Worm (Caenorhabditis elegans) whole organism, L4/young adult: Measurements from ENCODE around the gene F13H8.6.
A peak's percentile ranks its signal among the peaks of the same experiment; 100 is the strongest.

Experiments
- W03F9.2 ChIP-seq: fragments of 150-350 bp; optimal IDR thresholded peaks from 2 replicates; lab custom pipeline; 2014; ENCODE audit warnings: missing biosample characterization, missing genetic modification characterization
- dao-5 ChIP-seq: sonication (generic microtip); optimal IDR thresholded peaks from 2 replicates; lab custom pipeline; 2016; ENCODE audit warnings: missing genotype, missing genetic modification characterization, moderate library complexity, missing compliant biosample characterization
- him-1 ChIP-seq: sonication (generic microtip); optimal IDR thresholded peaks from 2 replicates; lab custom pipeline; 2016; ENCODE audit warnings: missing genotype, missing genetic modification reagents, missing genetic modification characterization, missing compliant biosample characterization

F13H8.6 gene

DNA sequence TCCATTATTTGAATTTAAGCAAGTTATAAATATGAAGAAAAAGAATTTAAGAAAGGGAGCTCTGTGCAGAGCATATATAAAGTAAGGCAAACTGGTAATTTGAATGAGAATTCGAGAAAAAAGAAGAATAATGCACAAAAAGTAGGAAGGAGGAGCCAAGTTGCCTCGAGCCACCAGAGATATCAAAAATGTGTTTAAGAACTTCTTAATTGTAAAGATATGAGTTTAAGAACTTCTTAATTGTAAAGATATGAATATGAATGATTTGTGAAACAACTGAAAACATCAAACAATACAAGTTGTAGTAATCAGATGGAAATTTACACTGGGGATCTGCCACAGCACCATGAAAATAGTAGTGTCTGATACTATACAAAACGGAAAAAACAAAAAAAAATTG is at the start of gene F13H8.6:
Gene F13H8.6 (minus strand): TSS at position 101 of the 400 bp plus-strand sequence.
- no peak for TF ChIP-seq dao-5 (tag; lab: Kevin White, UChicago)
- TF ChIP-seq him-1 (tag; lab: Kevin White, UChicago) = no peak
- no peak for TF ChIP-seq W03F9.2 (tag; lab: Kevin White, UChicago)

DNA sequence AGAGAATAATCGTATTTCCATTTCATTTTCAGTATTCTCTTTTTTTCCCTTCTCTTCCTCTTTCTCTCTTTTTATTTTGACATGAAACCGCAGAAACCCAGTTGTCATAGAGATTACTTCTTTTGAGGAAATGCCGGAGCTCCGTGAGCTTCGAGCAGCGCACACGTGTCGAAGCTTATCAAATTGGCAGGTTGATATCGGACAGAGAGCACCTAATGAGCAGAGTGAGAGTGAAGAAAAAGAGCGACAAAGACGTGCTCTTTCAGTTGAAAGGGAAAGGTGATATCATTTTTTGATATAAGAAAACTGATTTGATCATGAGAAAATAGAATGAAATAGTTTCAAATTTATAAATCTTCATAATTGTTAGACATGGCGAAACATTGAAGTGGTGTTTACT is 48.6 kb upstream of the F13H8.6 start, which contains the start of gene C32D5.14:
Gene C32D5.14 (plus strand): TSS at position 131 of the 400 bp plus-strand sequence.
- no peak for TF ChIP-seq dao-5 (tag; lab: Kevin White, UChicago)
- no peak for TF ChIP-seq him-1 (tag; lab: Kevin White, UChicago)
- no peak for TF ChIP-seq W03F9.2 (tag; lab: Kevin White, UChicago)

DNA sequence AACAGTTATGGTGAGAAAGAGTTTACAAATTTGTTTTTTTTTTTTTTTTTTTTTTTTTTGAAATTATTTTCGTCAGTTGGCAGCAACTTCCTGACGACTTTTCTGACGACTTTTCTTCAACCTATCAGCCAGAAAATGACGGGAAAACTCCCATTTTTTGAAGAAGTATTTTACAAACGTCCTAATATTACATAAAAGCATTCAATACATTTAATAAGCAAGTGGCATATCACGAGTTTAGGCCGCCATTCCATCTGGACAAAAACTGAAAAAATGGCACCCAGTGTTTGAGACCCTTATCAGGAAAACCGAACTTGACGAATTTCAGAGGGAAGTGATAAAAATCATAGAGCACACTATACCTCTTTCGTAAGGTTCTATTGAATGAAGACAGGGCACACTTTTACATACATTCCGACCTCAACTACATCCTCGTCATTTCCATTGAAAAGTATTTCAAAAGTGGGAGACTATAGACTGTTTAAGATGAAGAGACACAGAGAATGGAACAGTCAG is 48.0 kb upstream of the F13H8.6 start:
- TF ChIP-seq W03F9.2 (tag; lab: Kevin White, UChicago) (no peak), dao-5 (tag; lab: Kevin White, UChicago) (no peak)

ce11 chrII:6333887-6334286 is 47.1 kb upstream of the F13H8.6 start, which contains the start of gene ttc-39B:
TSS of gene ttc-39B (minus strand) at chrII:6333987.
- TF ChIP-seq dao-5 (tag; lab: Kevin White, UChicago) (no peak), W03F9.2 (tag; lab: Kevin White, UChicago) (no peak), him-1 (tag; lab: Kevin White, UChicago) (no peak)

DNA sequence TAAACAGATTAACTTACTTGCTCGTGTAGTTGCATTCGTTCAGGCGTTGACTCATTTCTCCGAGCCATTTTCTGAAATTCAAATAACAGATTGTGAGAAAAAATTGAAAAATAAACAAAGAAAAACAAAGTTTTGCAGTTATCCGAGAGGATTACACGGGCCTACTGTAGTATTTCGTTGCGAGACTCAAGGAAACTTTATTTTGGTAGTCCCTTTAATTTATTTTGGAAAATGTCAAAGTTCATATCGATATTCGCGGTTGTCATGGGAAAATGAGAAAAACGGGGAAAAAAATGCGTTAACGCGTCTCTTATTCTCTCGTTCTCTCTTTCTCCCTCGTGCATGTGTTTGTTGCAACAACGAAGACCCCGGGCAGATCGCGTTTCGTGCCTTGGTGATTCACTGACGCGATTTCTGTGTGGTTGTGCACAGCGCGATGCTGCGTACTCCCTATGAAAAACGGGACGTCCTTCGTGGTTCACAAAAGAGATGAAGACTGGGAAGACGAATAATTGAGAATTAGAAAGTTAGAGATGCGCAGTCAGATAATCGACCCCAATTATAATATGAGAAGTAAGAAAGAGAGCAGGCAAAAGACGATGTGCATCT is 44.6 kb upstream of the F13H8.6 start, which contains the start of gene set-4:
Gene set-4 (minus strand): TSS at position 120 of the 609 bp plus-strand sequence.
- TF ChIP-seq him-1 (tag; lab: Kevin White, UChicago) = peak; percentile 78
- TF ChIP-seq dao-5 (tag; lab: Kevin White, UChicago) = no peak
- peak; percentile 51 for TF ChIP-seq W03F9.2 (tag; lab: Kevin White, UChicago)

- TF ChIP-seq dao-5 (tag; lab: Kevin White, UChicago) = no peak
- no peak for TF ChIP-seq him-1 (tag; lab: Kevin White, UChicago)
- TF ChIP-seq W03F9.2 (tag; lab: Kevin White, UChicago) = no peak
Measured at ce11 chrII:6328672-6329071, 41.9 kb upstream of the F13H8.6 start.

DNA sequence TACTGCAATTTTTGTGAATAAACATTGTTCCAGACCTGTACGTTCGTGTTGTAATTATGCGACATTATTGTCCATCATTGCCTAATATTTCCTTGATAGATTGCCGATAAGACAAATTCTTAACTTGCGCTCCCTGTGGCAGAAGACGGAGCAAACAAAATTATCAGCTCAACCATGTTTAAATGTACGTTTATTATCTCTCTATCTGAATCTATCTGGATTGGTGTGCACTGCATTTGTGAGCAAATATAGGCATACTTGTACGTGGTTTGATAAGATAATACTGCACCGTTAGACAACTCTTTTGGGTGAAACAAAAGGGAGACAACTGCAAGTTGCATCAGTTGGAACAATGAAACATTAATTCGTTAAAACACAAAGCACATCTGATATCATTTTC is 40.6 kb upstream of the F13H8.6 start:
- no peak for TF ChIP-seq W03F9.2 (tag; lab: Kevin White, UChicago)

ce11 chrII:6324086-6324485 is 37.3 kb upstream of the F13H8.6 start, which contains the start of gene sma-6:
TSS of gene sma-6 (plus strand) at chrII:6324484.
- TF ChIP-seq him-1 (tag; lab: Kevin White, UChicago) (no peak), dao-5 (tag; lab: Kevin White, UChicago) (no peak), W03F9.2 (tag; lab: Kevin White, UChicago) (no peak)

ce11 chrII:6322979-6323378 is 36.2 kb upstream of the F13H8.6 start, which contains the start of gene C32D5.4:
TSS of gene C32D5.4 (minus strand) at chrII:6323079.
- TF ChIP-seq dao-5 (tag; lab: Kevin White, UChicago) = no peak
- no peak for TF ChIP-seq W03F9.2 (tag; lab: Kevin White, UChicago)
- no peak for TF ChIP-seq him-1 (tag; lab: Kevin White, UChicago)

DNA sequence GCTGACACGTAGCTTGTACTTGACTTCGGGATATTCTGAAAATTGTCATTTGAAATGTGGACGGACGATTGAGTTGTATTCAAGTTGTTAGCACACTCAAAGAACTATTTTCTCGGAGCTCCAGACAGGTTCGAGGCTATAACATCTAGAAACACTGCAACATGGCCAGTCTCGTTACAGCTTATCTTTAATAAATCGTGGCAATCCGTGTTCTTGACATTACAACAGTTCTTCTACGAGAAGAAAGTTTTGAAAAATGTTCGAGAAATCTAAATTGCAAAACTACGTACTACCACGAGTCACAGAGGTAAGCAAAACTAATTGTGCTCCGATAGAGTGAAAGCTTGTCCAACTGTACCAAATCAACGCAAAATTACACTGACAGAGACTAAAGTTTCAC is 35.3 kb upstream of the F13H8.6 start:
- no peak for TF ChIP-seq W03F9.2 (tag; lab: Kevin White, UChicago)
- no peak for TF ChIP-seq dao-5 (tag; lab: Kevin White, UChicago)
- TF ChIP-seq him-1 (tag; lab: Kevin White, UChicago) = no peak

DNA sequence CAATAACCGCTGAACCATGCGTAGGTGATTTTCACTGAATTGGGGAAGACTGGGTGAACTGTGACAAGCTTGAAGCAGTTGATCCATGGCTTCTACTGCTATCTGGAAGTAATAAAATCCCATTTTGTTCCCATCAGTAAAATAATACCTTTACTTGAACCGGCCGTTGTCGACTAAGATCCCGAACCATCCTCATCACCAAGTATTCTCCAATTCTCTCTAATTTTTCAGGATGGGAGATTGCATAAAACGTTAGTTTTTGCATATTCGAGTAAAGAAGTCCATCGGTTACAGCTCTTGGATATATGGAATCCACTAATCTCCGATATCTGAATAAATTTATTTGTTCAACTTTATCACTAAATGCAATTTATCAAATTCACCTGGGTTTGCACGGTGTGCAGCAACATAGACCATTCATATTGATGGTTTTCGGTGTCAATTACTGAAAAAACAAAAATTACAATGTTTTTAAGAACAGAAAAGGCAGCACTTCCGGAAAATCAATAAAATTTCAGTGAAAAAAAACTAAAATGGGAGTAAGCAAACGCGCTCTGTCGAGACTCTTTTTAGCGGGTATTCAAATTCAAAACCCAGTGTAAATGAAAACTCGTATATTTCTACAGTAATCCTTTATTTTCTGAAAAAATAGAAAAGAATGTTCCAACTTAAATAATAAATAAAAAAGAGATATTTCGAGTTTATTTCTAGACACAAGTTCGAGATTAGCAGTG is 34.1 kb upstream of the F13H8.6 start, which contains the start of gene efr-3:
Gene efr-3 (minus strand): TSS at position 505 of the 734 bp plus-strand sequence.
- TF ChIP-seq him-1 (tag; lab: Kevin White, UChicago) (no peak), W03F9.2 (tag; lab: Kevin White, UChicago) (peak; percentile 38), dao-5 (tag; lab: Kevin White, UChicago) (no peak)

ce11 chrII:6311888-6312287 is 25.1 kb upstream of the F13H8.6 start:
- TF ChIP-seq dao-5 (tag; lab: Kevin White, UChicago) = no peak

DNA sequence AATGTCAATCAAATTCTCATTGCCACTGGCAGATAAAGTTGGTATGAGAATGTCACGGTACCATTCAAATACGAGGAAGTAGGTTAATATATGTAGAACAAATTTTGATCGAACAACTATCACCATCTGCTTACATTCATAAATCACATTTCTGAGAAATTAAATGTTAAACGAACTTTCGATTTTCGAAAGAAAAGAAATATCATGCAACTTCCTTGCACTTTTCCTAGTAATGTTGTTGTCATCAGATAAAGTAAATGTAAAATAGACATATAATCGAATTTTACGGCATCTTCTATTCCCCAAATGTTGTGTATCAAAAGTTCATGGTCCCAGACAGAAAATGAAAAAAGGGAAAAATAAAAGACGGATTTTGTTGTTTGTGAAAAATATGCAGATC is 24.7 kb upstream of the F13H8.6 start:
- TF ChIP-seq him-1 (tag; lab: Kevin White, UChicago) (no peak), dao-5 (tag; lab: Kevin White, UChicago) (no peak), W03F9.2 (tag; lab: Kevin White, UChicago) (no peak)
